Fruit fly (Drosophila melanogaster) whole organism, pupa: ENCODE results near the gene CG16952.
A peak's percentile ranks its signal among the peaks of the same experiment; 100 is the strongest.

ENCODE experiments used
- CG14655 ChIP-seq: fragments of 200-800 bp; sonication (Bioruptor generic); optimal IDR thresholded peaks from 3 replicates; lab custom pipeline; 2017; ENCODE audit warnings: mild to moderate bottlenecking, missing biosample characterization, missing genetic modification reagents, missing genetic modification characterization
- CG17806 ChIP-seq: fragments of 200-800 bp; sonication (Bioruptor generic); optimal IDR thresholded peaks from 2 replicates; lab custom pipeline; 2018; ENCODE audit warnings: missing biosample characterization, mild to moderate bottlenecking, missing genetic modification characterization, moderate library complexity
- CG32121 ChIP-seq: fragments of 200-800 bp; sonication (Bioruptor generic); IDR thresholded peaks from 2 replicates; pipeline ENCODE4 v1.3.6; 2022; ENCODE audit warnings: missing biosample characterization, missing genetic modification characterization
- D1 ChIP-seq: fragments of 200-800 bp; sonication (Bioruptor generic); optimal IDR thresholded peaks from 2 replicates; lab custom pipeline; 2018; ENCODE audit warnings: missing biosample characterization, mild to moderate bottlenecking, missing genetic modification characterization, moderate library complexity
- EcR ChIP-seq: fragments of 200-800 bp; sonication (Bioruptor generic); optimal IDR thresholded peaks from 3 replicates; lab custom pipeline; 2019; ENCODE audit warnings: missing biosample characterization, missing genetic modification characterization, mild to moderate bottlenecking, moderate library complexity, missing genetic modification reagents
- Pif1A ChIP-seq: fragments of 200-800 bp; sonication (Bioruptor generic); optimal IDR thresholded peaks from 3 replicates; lab custom pipeline; 2016; ENCODE audit warnings: missing biosample characterization, missing genetic modification characterization
- fd96Ca ChIP-seq: fragments of 200-800 bp; sonication (Bioruptor generic); IDR thresholded peaks from 3 replicates; pipeline ENCODE4 v1.3.6; 2022; ENCODE audit warnings: missing biosample characterization, missing genetic modification characterization
- gl ChIP-seq: fragments of 200-800 bp; sonication (Bioruptor generic); optimal IDR thresholded peaks from 2 replicates; lab custom pipeline; 2018; ENCODE audit warnings: missing biosample characterization, mild to moderate bottlenecking, missing genetic modification characterization

DNA sequence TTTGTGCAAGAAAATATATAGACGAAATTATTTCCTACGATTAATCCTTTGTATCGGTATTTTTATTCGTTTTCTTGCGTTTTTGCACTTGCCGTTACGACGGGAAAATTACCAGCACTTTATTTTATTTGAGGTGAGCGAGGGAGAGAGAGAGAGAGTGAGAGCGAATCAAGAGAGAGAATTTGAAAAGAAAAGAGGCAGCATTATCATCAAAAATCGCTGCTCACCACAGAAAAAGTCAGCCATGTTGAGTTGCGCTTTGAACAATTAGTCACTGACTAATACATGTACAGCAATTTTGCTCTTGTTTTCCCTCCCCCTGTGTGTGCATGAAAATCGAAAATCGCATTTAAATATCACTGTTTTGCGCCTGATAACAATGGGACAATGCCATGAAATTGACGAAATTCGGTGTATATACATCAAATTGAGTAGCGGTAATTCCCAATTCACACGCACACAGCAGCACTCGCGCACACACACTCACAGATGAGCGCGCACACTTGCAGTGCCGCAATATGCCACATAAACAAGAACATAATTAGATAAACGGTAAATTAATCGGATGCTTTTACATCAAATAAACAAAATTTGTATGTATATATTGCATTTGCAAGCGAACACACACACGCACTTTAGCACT, 35.3 kb upstream of the CG16952 start:
- TF ChIP-seq gl (tag; lab: Kevin White, UChicago) (peak; percentile 1), Pif1A (GFP tag; lab: Kevin White, UChicago) (no peak), D1 (no peak), EcR (no peak), CG14655 (GFP tag; lab: Kevin White, UChicago) (no peak), CG32121 (GFP tag; lab: Robert Waterston, UW) (no peak), CG17806 (tag; lab: Kevin White, UChicago) (no peak), fd96Ca (no peak)
